Worm (Caenorhabditis elegans): ENCODE measurements around the gene pigb-1.
A peak's percentile ranks its signal among the peaks of the same experiment; 100 is the strongest.

The pigb-1 gene

DNA sequence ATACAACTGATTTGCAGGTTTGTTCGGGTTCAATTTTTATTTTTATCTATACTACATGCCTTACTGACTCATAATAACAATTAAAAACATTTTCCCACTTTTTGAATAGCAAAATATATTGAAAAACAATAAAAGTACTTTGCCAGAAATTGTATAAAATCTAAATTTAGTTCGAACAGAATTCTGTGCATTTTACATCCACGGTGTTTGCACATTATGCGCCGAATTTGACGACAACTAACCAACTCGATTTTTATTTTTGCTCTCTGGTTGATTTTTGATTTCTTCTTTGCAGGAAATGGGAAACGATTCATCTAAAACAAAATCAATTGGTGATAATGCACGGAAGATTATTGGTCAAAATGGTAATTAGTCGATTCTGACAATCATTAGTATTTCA lies 46.1 kb downstream of the pigb-1 start:
- TF ChIP-seq C34F6.9 (tag; optimal IDR thresholded peaks at IDR 0.05): peak; percentile 19
- TF ChIP-seq fos-1 (tag; optimal IDR thresholded peaks at IDR 0.05): no peak
- no peak for TF ChIP-seq ztf-4 (tag; optimal IDR thresholded peaks at IDR 0.05)
- peak; percentile 31 for TF ChIP-seq unc-55 (GFP tag; optimal IDR thresholded peaks at IDR 0.05)
- no peak for TF ChIP-seq nhr-23 (tag; optimal IDR thresholded peaks at IDR 0.05)
- TF ChIP-seq ama-1 (optimal IDR thresholded peaks at IDR 0.05): no peak
- TF ChIP-seq R02D3.7 (tag; optimal IDR thresholded peaks at IDR 0.05): no peak
- no peak for TF ChIP-seq elt-1 (tag; optimal IDR thresholded peaks at IDR 0.05)
- TF ChIP-seq ztf-11 (tag; optimal IDR thresholded peaks at IDR 0.05): no peak
- TF ChIP-seq lsy-2 (tag; optimal IDR thresholded peaks at IDR 0.05): peak in 1 of 2 experiments; percentile 13
- TF ChIP-seq aly-2 (tag; optimal IDR thresholded peaks at IDR 0.05): no peak
- no peak for TF ChIP-seq elt-3 (tag; optimal IDR thresholded peaks at IDR 0.05)
- TF ChIP-seq ztf-1 (GFP tag; conservative IDR thresholded peaks at IDR 0.05): no peak
- no peak for TF ChIP-seq nhr-25 (tag; optimal IDR thresholded peaks at IDR 0.05)
- peak; percentile 42 for TF ChIP-seq lin-13 (GFP tag; optimal IDR thresholded peaks at IDR 0.05)
- TF ChIP-seq crh-2 (tag; optimal IDR thresholded peaks at IDR 0.05): peak; percentile 25
- TF ChIP-seq lin-39 (tag; optimal IDR thresholded peaks at IDR 0.05): no peak
- TF ChIP-seq nhr-129 (tag; optimal IDR thresholded peaks at IDR 0.05): peak; percentile 18
- no peak for TF ChIP-seq unc-62 (GFP tag; optimal IDR thresholded peaks at IDR 0.05)
- TF ChIP-seq unc-39 (tag; optimal IDR thresholded peaks at IDR 0.05): no peak

DNA sequence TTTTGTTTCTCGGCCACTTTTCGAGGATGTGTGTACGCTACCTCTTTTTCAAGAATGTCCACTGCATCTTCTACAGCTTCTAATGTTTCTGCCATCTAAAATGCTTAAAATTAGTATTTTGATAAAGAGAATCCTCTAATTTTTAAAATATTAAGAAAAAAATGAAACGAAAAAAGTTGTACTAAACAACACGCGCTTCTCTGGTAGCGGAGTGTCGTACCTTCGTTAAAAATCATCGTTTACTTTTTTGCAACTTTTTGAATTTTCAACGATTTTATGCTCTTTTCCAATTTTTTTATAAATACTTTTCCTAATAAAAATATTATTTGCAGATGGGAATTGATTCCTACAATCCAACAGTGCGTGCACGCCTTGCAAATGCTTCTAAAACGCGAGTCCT lies 47.2 kb downstream of the pigb-1 start, which contains the start of the genes gldi-11 and ZK546.2:
Gene gldi-11, minus strand, starts transcription at position 95 of the 400 bp plus-strand sequence.
Gene ZK546.2, plus strand, starts transcription at position 333 of the 400 bp plus-strand sequence.
- no peak for TF ChIP-seq nhr-129 (tag; optimal IDR thresholded peaks at IDR 0.05)
- no peak for TF ChIP-seq Y55F3AM.14 (GFP tag; optimal IDR thresholded peaks at IDR 0.05)
- no peak for TF ChIP-seq dmd-4 (tag; optimal IDR thresholded peaks at IDR 0.05)
- peak in 1 of 2 experiments; percentile 29 for TF ChIP-seq lsy-2 (tag; optimal IDR thresholded peaks at IDR 0.05)
- TF ChIP-seq elt-3 (tag; optimal IDR thresholded peaks at IDR 0.05): no peak
- TF ChIP-seq unc-55 (GFP tag; optimal IDR thresholded peaks at IDR 0.05): peak; percentile 27
- TF ChIP-seq elt-1 (tag; optimal IDR thresholded peaks at IDR 0.05): no peak
- TF ChIP-seq snpc-4 (tag; optimal IDR thresholded peaks at IDR 0.05): no peak
- no peak for TF ChIP-seq nhr-23 (tag; optimal IDR thresholded peaks at IDR 0.05)
- peak; percentile 39 for TF ChIP-seq C34F6.9 (tag; optimal IDR thresholded peaks at IDR 0.05)
- TF ChIP-seq crh-2 (tag; optimal IDR thresholded peaks at IDR 0.05): no peak
- no peak for TF ChIP-seq ceh-16 (tag; optimal IDR thresholded peaks at IDR 0.05)
- TF ChIP-seq ama-1 (optimal IDR thresholded peaks at IDR 0.05): peak; percentile 49
- no peak for TF ChIP-seq gmeb-1 (tag; optimal IDR thresholded peaks at IDR 0.05)

DNA sequence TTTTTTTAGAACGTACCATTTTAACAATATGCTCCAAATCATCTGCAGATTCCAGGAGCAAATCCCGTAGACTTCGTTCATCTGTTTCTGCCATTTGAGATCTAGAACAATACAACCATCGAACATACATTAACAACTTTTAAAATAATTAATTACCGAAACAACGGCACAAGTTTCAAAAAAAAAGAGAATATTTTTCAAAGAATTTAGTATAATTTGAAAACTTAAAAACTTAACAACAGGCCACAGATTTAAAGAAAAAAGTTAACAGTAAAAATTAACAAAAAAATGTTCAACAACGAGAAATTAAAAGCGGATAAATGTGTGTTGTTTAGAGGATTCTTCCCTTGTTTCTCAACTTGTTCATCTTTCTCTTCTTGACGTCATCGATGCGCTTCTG lies 49.0 kb downstream of the pigb-1 start, which contains the start of gene mdt-4:
Gene mdt-4, minus strand, starts transcription at position 101 of the 400 bp plus-strand sequence.
- no peak for TF ChIP-seq lsy-2 (tag; optimal IDR thresholded peaks at IDR 0.05)
- no peak for TF ChIP-seq peb-1 (tag; optimal IDR thresholded peaks at IDR 0.05)
- TF ChIP-seq crh-2 (tag; optimal IDR thresholded peaks at IDR 0.05): no peak
- no peak for TF ChIP-seq nhr-23 (tag; optimal IDR thresholded peaks at IDR 0.05)
- no peak for TF ChIP-seq nhr-12 (tag; optimal IDR thresholded peaks at IDR 0.05)
- no peak for TF ChIP-seq egl-27 (tag; optimal IDR thresholded peaks at IDR 0.05)
- TF ChIP-seq ztf-4 (tag; optimal IDR thresholded peaks at IDR 0.05): no peak
- TF ChIP-seq C34F6.9 (tag; optimal IDR thresholded peaks at IDR 0.05): no peak
- TF ChIP-seq nhr-237 (tag; optimal IDR thresholded peaks at IDR 0.05): no peak
- no peak for TF ChIP-seq nhr-25 (tag; optimal IDR thresholded peaks at IDR 0.05)
- no peak for TF ChIP-seq nhr-21 (tag; optimal IDR thresholded peaks at IDR 0.05)
- no peak for TF ChIP-seq skn-1 (tag; optimal IDR thresholded peaks at IDR 0.05)
- no peak for TF ChIP-seq alr-1 (tag; optimal IDR thresholded peaks at IDR 0.05)
- TF ChIP-seq nhr-10 (tag; optimal IDR thresholded peaks at IDR 0.05): no peak
- no peak for TF ChIP-seq blmp-1 (tag; optimal IDR thresholded peaks at IDR 0.05; ENCODE audit: insufficient read depth)
- TF ChIP-seq R02D3.7 (tag; optimal IDR thresholded peaks at IDR 0.05): no peak
- no peak for TF ChIP-seq mab-5 (tag; optimal IDR thresholded peaks at IDR 0.05)
- TF ChIP-seq ZK546.5 (tag; optimal IDR thresholded peaks at IDR 0.05): no peak
- no peak for TF ChIP-seq unc-62 (GFP tag; optimal IDR thresholded peaks at IDR 0.05)

ce11 chrII:4942829-4943228 lies 50.0 kb downstream of the pigb-1 start:
- TF ChIP-seq crh-2 (tag; optimal IDR thresholded peaks at IDR 0.05) (peak; percentile 19), fos-1 (tag; optimal IDR thresholded peaks at IDR 0.05) (peak; percentile 75), sma-9 (GFP tag; optimal IDR thresholded peaks at IDR 0.05) (peak; percentile 40), sma-9 (tag; optimal IDR thresholded peaks at IDR 0.05) (no peak), gmeb-1 (tag; optimal IDR thresholded peaks at IDR 0.05) (peak; percentile 7), egl-27 (tag; optimal IDR thresholded peaks at IDR 0.05) (no peak)

Measured in whole organism, L2 larva.